Fruit fly (Drosophila melanogaster) whole organism, embryonic: ENCODE measurements around the gene dally.
A peak's percentile ranks its signal among the peaks of the same experiment; 100 is the strongest.

Source experiments
- Antp ChIP-seq: fragments of 200-800 bp; sonication (Bioruptor generic); optimal IDR thresholded peaks from 3 replicates; lab custom pipeline; 2016; ENCODE audit warnings: missing biosample characterization, missing genetic modification characterization
- B-H2 ChIP-seq: fragments of 200-800 bp; sonication (Bioruptor generic); optimal IDR thresholded peaks from 2 replicates; lab custom pipeline; 2018; ENCODE audit warnings: missing biosample characterization, mild to moderate bottlenecking, missing genetic modification characterization
- CG10209 ChIP-seq: fragments of 200-800 bp; sonication (Bioruptor generic); optimal IDR thresholded peaks from 3 replicates; lab custom pipeline; 2017; ENCODE audit warnings: missing biosample characterization, mild to moderate bottlenecking, missing genetic modification characterization, missing genetic modification reagents
- CG10979 ChIP-seq: fragments of 200-800 bp; sonication (Bioruptor generic); optimal IDR thresholded peaks from 2 replicates; lab custom pipeline; 2018; ENCODE audit warnings: missing biosample characterization, mild to moderate bottlenecking, missing genetic modification characterization, moderate library complexity
- CG11398 ChIP-seq: fragments of 200-800 bp; sonication (Bioruptor generic); optimal IDR thresholded peaks from 2 replicates; lab custom pipeline; 2016; ENCODE audit warnings: missing biosample characterization, missing genetic modification characterization
- CG12219 ChIP-seq: fragments of 200-800 bp; sonication (Bioruptor generic); optimal IDR thresholded peaks from 3 replicates; lab custom pipeline; 2018; ENCODE audit warnings: missing biosample characterization, mild to moderate bottlenecking, missing genetic modification characterization
- CG12769 ChIP-seq: fragments of 200-800 bp; sonication (Bioruptor generic); optimal IDR thresholded peaks from 2 replicates; lab custom pipeline; 2019; ENCODE audit warnings: missing biosample characterization, mild to moderate bottlenecking, missing genetic modification characterization, moderate library complexity
- CG13296 ChIP-seq: fragments of 200-800 bp; sonication (Bioruptor generic); optimal IDR thresholded peaks from 3 replicates; lab custom pipeline; 2018; ENCODE audit warnings: missing biosample characterization, mild to moderate bottlenecking, missing genetic modification characterization
- CG13424 ChIP-seq: fragments of 200-800 bp; sonication (Bioruptor generic); optimal IDR thresholded peaks from 2 replicates; lab custom pipeline; 2019; ENCODE audit warnings: missing biosample characterization, mild to moderate bottlenecking, missing genetic modification characterization, moderate library complexity
- CG14710 ChIP-seq: fragments of 200-800 bp; sonication (Bioruptor generic); optimal IDR thresholded peaks from 3 replicates; lab custom pipeline; 2019; ENCODE audit warnings: missing biosample characterization, mild to moderate bottlenecking, missing genetic modification characterization, moderate library complexity
- CG15601 ChIP-seq: fragments of 200-800 bp; sonication (Bioruptor generic); optimal IDR thresholded peaks from 3 replicates; lab custom pipeline; 2019; ENCODE audit warnings: missing biosample characterization, mild to moderate bottlenecking, missing genetic modification characterization, moderate library complexity
- CG16815 ChIP-seq: fragments of 200-800 bp; sonication (Bioruptor generic); optimal IDR thresholded peaks from 3 replicates; lab custom pipeline; 2017; ENCODE audit warnings: missing biosample characterization, mild to moderate bottlenecking, missing genetic modification characterization
- CG17612 ChIP-seq: fragments of 200-800 bp; sonication (Bioruptor generic); IDR thresholded peaks from 2 replicates; pipeline ENCODE4 v1.3.6; 2022; ENCODE audit warnings: missing biosample characterization, missing genetic modification characterization
- CG17912 ChIP-seq: fragments of 200-800 bp; sonication (Bioruptor generic); optimal IDR thresholded peaks from 2 replicates; lab custom pipeline; 2018; ENCODE audit warnings: missing biosample characterization, mild to moderate bottlenecking, missing genetic modification characterization
- CG18599 ChIP-seq: fragments of 200-800 bp; sonication (Bioruptor generic); optimal IDR thresholded peaks from 3 replicates; lab custom pipeline; 2017; ENCODE audit warnings: missing biosample characterization, missing genetic modification characterization, mild to moderate bottlenecking, moderate library complexity, missing genetic modification reagents
- CG2889 ChIP-seq: fragments of 200-800 bp; sonication (Bioruptor generic); IDR thresholded peaks from 3 replicates; pipeline ENCODE4 v1.3.6; 2022; ENCODE audit warnings: missing biosample characterization, missing genetic modification characterization
- CG3065 ChIP-seq: fragments of 200-800 bp; sonication (Bioruptor generic); optimal IDR thresholded peaks from 2 replicates; lab custom pipeline; 2016; ENCODE audit warnings: missing biosample characterization, missing genetic modification characterization
- CG31224 ChIP-seq: fragments of 200-800 bp; sonication (Bioruptor generic); IDR thresholded peaks from 2 replicates; pipeline ENCODE4 v1.3.6; 2022; ENCODE audit warnings: missing biosample characterization, missing genetic modification characterization
- CG32532 ChIP-seq: fragments of 200-800 bp; sonication (Bioruptor generic); IDR thresholded peaks from 2 replicates; pipeline ENCODE4 v1.3.6; 2022; ENCODE audit warnings: missing biosample characterization, missing genetic modification characterization
- CG3281 ChIP-seq: fragments of 200-800 bp; sonication (Bioruptor generic); optimal IDR thresholded peaks from 3 replicates; lab custom pipeline; 2017; ENCODE audit warnings: missing biosample characterization, mild to moderate bottlenecking, missing genetic modification characterization
- CG3847 ChIP-seq: fragments of 200-800 bp; sonication (Bioruptor generic); IDR thresholded peaks from 2 replicates; pipeline ENCODE4 v1.3.6; 2022; ENCODE audit warnings: missing biosample characterization, missing genetic modification characterization
- CG4730 ChIP-seq: fragments of 200-800 bp; sonication (Bioruptor generic); IDR thresholded peaks from 2 replicates; pipeline ENCODE4 v1.3.6; 2022; ENCODE audit warnings: missing biosample characterization, missing genetic modification characterization
- CG7928 ChIP-seq: fragments of 200-800 bp; sonication (Bioruptor generic); optimal IDR thresholded peaks from 2 replicates; lab custom pipeline; 2017; ENCODE audit warnings: missing biosample characterization, mild to moderate bottlenecking, missing genetic modification characterization
- CG7963 ChIP-seq: fragments of 200-800 bp; sonication (Bioruptor generic); IDR thresholded peaks from 3 replicates; pipeline ENCODE4 v1.3.6; 2022; ENCODE audit warnings: missing biosample characterization, missing genetic modification characterization; ENCODE audit not compliant: partially characterized antibody
- CG7987 ChIP-seq: fragments of 200-800 bp; sonication (Bioruptor generic); optimal IDR thresholded peaks from 2 replicates; lab custom pipeline; 2018; ENCODE audit warnings: missing biosample characterization, mild to moderate bottlenecking, missing genetic modification characterization, moderate library complexity
- CG9437 ChIP-seq: fragments of 200-800 bp; sonication (Bioruptor generic); optimal IDR thresholded peaks from 2 replicates; lab custom pipeline; 2018; ENCODE audit warnings: missing biosample characterization, mild to moderate bottlenecking, missing genetic modification characterization
- CG9932 ChIP-seq: fragments of 200-800 bp; sonication (Bioruptor generic); IDR thresholded peaks from 2 replicates; pipeline ENCODE4 v1.3.6; 2022; ENCODE audit warnings: missing biosample characterization, missing genetic modification characterization
- Dbx ChIP-seq: fragments of 200-800 bp; sonication (Bioruptor generic); IDR thresholded peaks from 3 replicates; pipeline ENCODE4 v1.3.6; 2022; ENCODE audit warnings: missing biosample characterization, missing genetic modification characterization
- HLH3B ChIP-seq: fragments of 200-800 bp; sonication (Bioruptor generic); IDR thresholded peaks from 2 replicates; pipeline ENCODE4 v1.3.6; 2022; ENCODE audit warnings: missing biosample characterization, missing genetic modification characterization
- Hr78 ChIP-seq, 2 experiments: fragments of 200-800 bp in 1 of 2; fragments of >200 bp in 1 of 2; sonication (Bioruptor generic) in 1 of 2; optimal IDR thresholded peaks; 2 replicates each; lab custom pipeline; 2017 to 2019; ENCODE audit warnings: missing biosample characterization in 2 of 2, missing genetic modification characterization in 2 of 2, mild to moderate bottlenecking in 1 of 2, moderate library complexity in 1 of 2
- Jarid2 ChIP-seq: fragments of 200-800 bp; sonication (Bioruptor generic); optimal IDR thresholded peaks from 3 replicates; lab custom pipeline; 2017; ENCODE audit warnings: mild to moderate bottlenecking, missing biosample characterization, missing genetic modification reagents, missing genetic modification characterization
- Lhr ChIP-seq: fragments of 200-800 bp; sonication (Bioruptor generic); optimal IDR thresholded peaks from 3 replicates; lab custom pipeline; 2017; ENCODE audit warnings: mild to moderate bottlenecking, missing biosample characterization, missing genetic modification reagents, missing genetic modification characterization
- Mrtf ChIP-seq: fragments of 200-800 bp; sonication (Bioruptor generic); IDR thresholded peaks from 3 replicates; pipeline ENCODE4 v1.3.6; 2022; ENCODE audit warnings: missing biosample characterization, missing genetic modification characterization
- Ptx1 ChIP-seq: fragments of 200-800 bp; sonication (Bioruptor generic); IDR thresholded peaks from 2 replicates; pipeline ENCODE4 v1.3.6; 2022; ENCODE audit warnings: missing biosample characterization, missing genetic modification characterization
- Xrp1 ChIP-seq: fragments of 200-800 bp; sonication (Bioruptor generic); IDR thresholded peaks from 2 replicates; pipeline ENCODE4 v1.3.6; 2022; ENCODE audit warnings: missing biosample characterization, missing genetic modification characterization
- caup ChIP-seq: fragments of 200-800 bp; sonication (Bioruptor generic); optimal IDR thresholded peaks from 3 replicates; lab custom pipeline; 2017; ENCODE audit warnings: missing biosample characterization, mild to moderate bottlenecking, missing genetic modification characterization, moderate library complexity; ENCODE audit not compliant: severe bottlenecking
- cwo ChIP-seq: fragments of 200-800 bp; sonication (Bioruptor generic); optimal IDR thresholded peaks from 3 replicates; lab custom pipeline; 2017; ENCODE audit warnings: missing biosample characterization, missing genetic modification characterization, mild to moderate bottlenecking, moderate library complexity, missing genetic modification reagents
- fd96Cb ChIP-seq: fragments of 200-800 bp; sonication (Bioruptor generic); optimal IDR thresholded peaks from 2 replicates; lab custom pipeline; 2018; ENCODE audit warnings: missing biosample characterization, mild to moderate bottlenecking, missing genetic modification characterization, moderate library complexity
- lola ChIP-seq, 3 experiments: fragments of >200 bp in 2 of 3; fragments of 200-800 bp in 1 of 3; sonication (Bioruptor generic) in 1 of 3; optimal IDR thresholded peaks; 2 replicates each; lab custom pipeline; 2017 to 2019; ENCODE audit warnings: missing biosample characterization in 3 of 3, missing genetic modification characterization in 3 of 3, mild to moderate bottlenecking in 1 of 3, moderate library complexity in 1 of 3
- maf-S ChIP-seq: fragments of 200-800 bp; sonication (Bioruptor generic); optimal IDR thresholded peaks from 2 replicates; lab custom pipeline; 2016; ENCODE audit warnings: missing biosample characterization, missing genetic modification characterization
- oc ChIP-seq: fragments of 200-800 bp; sonication (Bioruptor generic); optimal IDR thresholded peaks from 2 replicates; lab custom pipeline; 2018; ENCODE audit warnings: missing biosample characterization, mild to moderate bottlenecking, missing genetic modification characterization, moderate library complexity
- org-1 ChIP-seq: fragments of 200-800 bp; sonication (Bioruptor generic); optimal IDR thresholded peaks from 2 replicates; lab custom pipeline; 2017; ENCODE audit warnings: missing biosample characterization, missing genetic modification characterization
- pho ChIP-seq: fragments of 200-800 bp; sonication (Bioruptor generic); optimal IDR thresholded peaks from 2 replicates; lab custom pipeline; 2016; ENCODE audit warnings: missing biosample characterization, missing genetic modification characterization
- schlank ChIP-seq: fragments of 200-800 bp; sonication (Bioruptor generic); optimal IDR thresholded peaks from 2 replicates; lab custom pipeline; 2018; ENCODE audit warnings: missing biosample characterization, mild to moderate bottlenecking, missing genetic modification characterization
- so ChIP-seq: fragments of 200-800 bp; sonication (Bioruptor generic); IDR thresholded peaks from 3 replicates; pipeline ENCODE4 v1.3.6; 2022; ENCODE audit warnings: missing biosample characterization, missing genetic modification characterization
- tin ChIP-seq: fragments of 200-800 bp; sonication (Bioruptor generic); optimal IDR thresholded peaks from 3 replicates; lab custom pipeline; 2016; ENCODE audit warnings: missing biosample characterization, missing genetic modification characterization
- tna ChIP-seq: fragments of 200-800 bp; sonication (Bioruptor generic); IDR thresholded peaks from 2 replicates; pipeline ENCODE4 v1.3.6; 2022; ENCODE audit warnings: missing biosample characterization, missing genetic modification characterization; ENCODE audit not compliant: partially characterized antibody
- zf30C ChIP-seq: fragments of 200-800 bp; sonication (Bioruptor generic); optimal IDR thresholded peaks from 3 replicates; lab custom pipeline; 2018; ENCODE audit warnings: missing biosample characterization, mild to moderate bottlenecking, missing genetic modification characterization

dally gene

DNA sequence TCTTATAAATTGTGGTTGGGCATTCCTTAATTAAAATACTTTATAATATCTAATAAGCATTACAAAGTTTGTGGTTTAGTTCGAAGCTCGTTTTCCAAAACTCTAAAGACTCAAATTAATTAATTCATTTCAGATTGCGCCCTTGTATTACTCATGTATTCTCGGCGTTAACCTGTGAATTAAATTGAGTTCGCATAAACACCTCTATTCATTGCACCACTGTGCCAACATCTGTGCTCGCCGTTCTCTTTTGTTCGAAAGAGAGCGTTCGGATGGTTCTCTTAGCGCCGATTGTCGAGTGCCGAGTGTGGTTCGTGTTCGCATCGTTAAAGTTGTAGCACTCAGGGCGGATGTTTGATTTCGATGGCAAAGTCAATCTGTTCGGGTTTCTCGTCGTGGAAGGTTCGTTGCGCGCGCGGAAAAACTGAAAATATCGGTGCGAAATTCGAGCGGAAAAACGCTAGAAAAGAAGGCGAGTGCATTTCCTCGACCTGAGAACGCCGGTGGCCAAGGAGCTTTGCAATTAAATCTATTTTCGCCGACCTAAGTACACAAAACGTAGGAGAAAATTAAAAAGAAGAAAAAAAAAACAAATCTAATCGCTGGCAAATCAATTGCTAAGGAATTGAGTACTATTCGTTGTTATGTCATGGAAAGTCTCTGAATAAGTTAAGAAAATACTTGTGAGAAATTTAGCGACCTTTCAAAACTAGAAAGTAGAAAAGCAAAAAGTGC lies at the start of gene dally:
Gene dally, plus strand, starts transcription at position 373 of the 735 bp plus-strand sequence.
- TF ChIP-seq tna (peak; percentile 64; the same call in 1 of the 2 replicates), CG7928 (GFP tag; lab: Kevin White, UChicago) (no peak), maf-S (GFP tag; lab: Kevin White, UChicago) (no peak), CG12219 (GFP tag; lab: Kevin White, UChicago) (peak; percentile 19), CG31224 (GFP tag; lab: Robert Waterston, UW) (no peak), lola (GFP tag; optimal IDR thresholded peaks at IDR 0.05; lab: Kevin White, UChicago) (no peak), Mrtf (GFP tag; lab: Robert Waterston, UW) (no peak), org-1 (GFP tag; lab: Kevin White, UChicago) (no peak), CG11398 (GFP tag; lab: Kevin White, UChicago) (peak; percentile 3), schlank (tag; lab: Kevin White, UChicago) (no peak), Dbx (0 out of 3 replicates have a peak, but pooled peaks have one; percentile 22), CG10979 (tag; lab: Kevin White, UChicago) (peak; percentile 26), CG9932 (GFP tag; lab: Robert Waterston, UW) (peak; percentile 41), so (GFP tag; lab: Robert Waterston, UW) (peak; percentile 65; the same call in 2 of the 3 replicates), CG13296 (GFP tag; lab: Kevin White, UChicago) (peak; percentile 31), caup (GFP tag; lab: Kevin White, UChicago) (peak; percentile 56), CG7987 (GFP tag; lab: Kevin White, UChicago) (peak; percentile 64), CG10209 (GFP tag; lab: Kevin White, UChicago) (no peak), Hr78 (GFP tag; optimal IDR thresholded peaks at IDR 0.05; lab: Kevin White, UChicago) (peak in 1 of 2 experiments; percentile 7), cwo (GFP tag; lab: Kevin White, UChicago) (no peak), Jarid2 (GFP tag; lab: Kevin White, UChicago) (peak; percentile 99), CG2889 (no peak), CG13424 (tag; lab: Kevin White, UChicago) (no peak), CG32532 (GFP tag; lab: Robert Waterston, UW) (peak; percentile 61; the same call in 1 of the 2 replicates), CG17912 (GFP tag; lab: Kevin White, UChicago) (peak; percentile 31), CG3847 (GFP tag; lab: Robert Waterston, UW) (no peak), CG16815 (GFP tag; lab: Kevin White, UChicago) (no peak), oc (tag; lab: Kevin White, UChicago) (no peak), Ptx1 (GFP tag; lab: Robert Waterston, UW) (no peak), CG9437 (GFP tag; lab: Kevin White, UChicago) (no peak), CG3281 (peak; percentile 16), fd96Cb (tag; lab: Kevin White, UChicago) (no peak), CG12769 (tag; lab: Kevin White, UChicago) (peak; percentile 48), Xrp1 (GFP tag; lab: Robert Waterston, UW) (0 out of 2 replicates have a peak, but pooled peaks have one; percentile 19), CG7963 (GFP tag; lab: Robert Waterston, UW) (0 out of 3 replicates have a peak, but pooled peaks have one; percentile 25), CG4730 (GFP tag; lab: Robert Waterston, UW) (no peak), B-H2 (peak; percentile 44), CG17612 (GFP tag; lab: Robert Waterston, UW) (no peak), HLH3B (GFP tag; lab: Robert Waterston, UW) (no peak), CG3065 (GFP tag; lab: Kevin White, UChicago) (no peak), pho (GFP tag; lab: Kevin White, UChicago) (no peak), zf30C (no peak), CG18599 (peak; percentile 45), Lhr (no peak), CG14710 (tag; lab: Kevin White, UChicago) (no peak), tin (GFP tag; lab: Kevin White, UChicago) (peak; percentile 13), CG15601 (peak; percentile 28), Antp (no peak)
